Fruit fly (Drosophila melanogaster) whole organism, prepupa: ENCODE results near the gene XNP.

ENCODE experiments used
- CG6808 ChIP-seq: fragments of 200-800 bp; sonication (Bioruptor generic); optimal IDR thresholded peaks from 3 replicates; lab custom pipeline; 2017; ENCODE audit warnings: missing biosample characterization, missing genetic modification characterization, mild to moderate bottlenecking, moderate library complexity, missing genetic modification reagents
- CG6854 ChIP-seq: fragments of 200-800 bp; sonication (Bioruptor generic); optimal IDR thresholded peaks from 2 replicates; lab custom pipeline; 2017; ENCODE audit warnings: missing biosample characterization, mild to moderate bottlenecking, missing genetic modification characterization
- Ets96B ChIP-seq: fragments of 200-800 bp; optimal IDR thresholded peaks from 2 replicates; lab custom pipeline; 2019; ENCODE audit warnings: missing biosample characterization, mild to moderate bottlenecking, missing genetic modification characterization, moderate library complexity
- Sox102F ChIP-seq: fragments of 200-800 bp; sonication (Bioruptor generic); optimal IDR thresholded peaks from 2 replicates; lab custom pipeline; 2016; ENCODE audit warnings: missing biosample characterization, mild to moderate bottlenecking, missing genetic modification characterization
- fd85E ChIP-seq: fragments of 200-800 bp; sonication (Bioruptor generic); optimal IDR thresholded peaks from 3 replicates; lab custom pipeline; 2016; ENCODE audit warnings: missing biosample characterization, missing genetic modification characterization

- no peak for TF ChIP-seq Sox102F (GFP tag; lab: Kevin White, UChicago)
- TF ChIP-seq CG6854 (GFP tag; lab: Kevin White, UChicago) = no peak
- no peak for TF ChIP-seq fd85E (GFP tag; lab: Kevin White, UChicago)
- no peak for TF ChIP-seq Ets96B (tag; lab: Kevin White, UChicago)
- TF ChIP-seq CG6808 (GFP tag; lab: Kevin White, UChicago) = no peak
These were observed 33.9 kb downstream of the XNP start for dm6 chr3R:25448737-25449136.
